Worm (Caenorhabditis elegans): ENCODE measurements around the gene clec-214.

The clec-214 gene

DNA sequence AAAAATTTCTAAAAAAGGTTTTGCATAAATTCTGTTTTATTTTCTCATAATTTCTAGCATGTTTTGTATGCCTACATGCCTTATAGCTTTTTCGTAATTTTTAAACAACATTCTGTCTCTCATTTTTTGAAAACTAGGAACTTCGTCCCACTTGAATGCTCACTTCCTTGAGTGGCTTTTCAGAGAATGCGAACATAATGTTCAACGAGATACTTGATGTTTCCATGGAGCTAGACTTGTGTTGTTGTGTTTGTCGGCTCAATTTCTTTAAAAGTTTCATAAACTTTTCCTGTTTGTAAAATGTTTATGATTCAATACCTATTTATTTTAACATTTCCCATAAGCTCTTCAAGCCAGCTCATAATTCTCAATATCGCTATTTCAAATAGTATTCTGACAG lies 5.3 kb upstream of the clec-214 start, which contains the start of gene clec-213:
Gene clec-213, plus strand, starts transcription at position 301 of the 400 bp plus-strand sequence.
- no peak for TF ChIP-seq R02D3.7 (tag; optimal IDR thresholded peaks at IDR 0.05)
- TF ChIP-seq elt-3 (tag; optimal IDR thresholded peaks at IDR 0.05) = no peak
- no peak for TF ChIP-seq aly-2 (tag; optimal IDR thresholded peaks at IDR 0.05)
- no peak for TF ChIP-seq skn-1 (tag; optimal IDR thresholded peaks at IDR 0.05)
- TF ChIP-seq ceh-28 (tag; optimal IDR thresholded peaks at IDR 0.05) = no peak
- TF ChIP-seq eor-1 (tag; optimal IDR thresholded peaks at IDR 0.05) = no peak
- no peak for TF ChIP-seq ztf-4 (tag; optimal IDR thresholded peaks at IDR 0.05)
- TF ChIP-seq nhr-28 (tag; optimal IDR thresholded peaks at IDR 0.05) = no peak
- no peak for TF ChIP-seq nhr-43 (tag; optimal IDR thresholded peaks at IDR 0.05; ENCODE audit: poor library complexity, severe bottlenecking)
- TF ChIP-seq ceh-9 (tag; optimal IDR thresholded peaks at IDR 0.05) = no peak
- TF ChIP-seq fos-1 (tag; optimal IDR thresholded peaks at IDR 0.05) = no peak
- no peak for TF ChIP-seq nhr-76 (tag; optimal IDR thresholded peaks at IDR 0.05)
- no peak for TF ChIP-seq nfya-1 (tag; optimal IDR thresholded peaks at IDR 0.05; ENCODE audit: insufficient read depth)
- no peak for TF ChIP-seq pha-4 (tag; optimal IDR thresholded peaks at IDR 0.05)
- no peak for TF ChIP-seq lin-15B (tag; optimal IDR thresholded peaks at IDR 0.05)
- no peak for TF ChIP-seq mml-1 (tag; optimal IDR thresholded peaks at IDR 0.05)
- TF ChIP-seq pqm-1 (tag; optimal IDR thresholded peaks at IDR 0.05) = no peak
- no peak for TF ChIP-seq egl-5 (tag; optimal IDR thresholded peaks at IDR 0.05)
- no peak for TF ChIP-seq hmg-11 (tag; optimal IDR thresholded peaks at IDR 0.05)

DNA sequence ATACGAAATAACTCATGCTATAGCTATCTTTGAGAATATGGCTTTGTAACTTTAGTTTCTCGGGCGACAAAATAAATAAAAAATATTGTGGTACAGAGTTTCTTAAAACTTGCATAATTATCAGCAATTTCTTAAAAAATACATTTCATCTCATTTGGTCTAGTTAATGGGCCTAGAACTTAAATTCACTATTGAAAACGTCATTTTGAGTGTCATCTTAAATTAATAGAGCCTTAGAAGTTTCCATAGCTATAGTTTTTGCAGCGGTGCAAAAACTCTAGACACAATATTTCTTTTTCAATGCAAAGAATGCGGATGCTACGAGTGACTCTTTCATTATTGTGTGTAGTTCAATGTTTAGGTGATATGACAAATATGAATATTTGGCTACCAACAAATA lies 1.9 kb downstream of the clec-214 start, which contains the start of gene clec-215:
Gene clec-215, plus strand, starts transcription at position 301 of the 400 bp plus-strand sequence.
- TF ChIP-seq nhr-23 (tag; optimal IDR thresholded peaks at IDR 0.05) (no peak), mml-1 (tag; optimal IDR thresholded peaks at IDR 0.05) (no peak)

DNA sequence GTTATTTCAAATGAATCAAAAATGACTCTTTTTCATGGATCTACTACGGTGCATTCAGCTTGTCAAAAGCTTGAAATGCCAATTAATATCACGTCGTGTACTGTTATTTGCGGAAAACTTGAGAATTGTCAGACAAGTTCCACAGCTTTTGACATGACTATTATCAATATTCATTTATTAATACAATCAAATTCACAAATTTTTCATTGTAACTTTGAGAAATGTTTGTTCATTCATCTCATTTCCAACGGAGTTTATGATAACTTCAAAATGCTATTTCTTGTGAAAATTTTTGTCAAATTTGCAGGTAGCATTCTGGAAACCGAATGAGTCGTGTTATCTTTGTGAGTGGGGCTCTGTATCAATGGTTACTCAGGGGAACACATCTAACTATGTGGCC lies 7.9 kb downstream of the clec-214 start, which contains the start of gene C50E3.15:
Gene C50E3.15, plus strand, starts transcription at position 301 of the 400 bp plus-strand sequence.
- no peak for TF ChIP-seq elt-2 (tag; optimal IDR thresholded peaks at IDR 0.05)
- no peak for TF ChIP-seq aly-2 (tag; optimal IDR thresholded peaks at IDR 0.05)
- TF ChIP-seq ceh-16 (tag; optimal IDR thresholded peaks at IDR 0.05) = no peak
- TF ChIP-seq elt-1 (tag; optimal IDR thresholded peaks at IDR 0.05) = no peak
- TF ChIP-seq ZK546.5 (tag; optimal IDR thresholded peaks at IDR 0.05) = no peak
- TF ChIP-seq nhr-67 (tag; optimal IDR thresholded peaks at IDR 0.05) = no peak
- TF ChIP-seq nhr-28 (tag; optimal IDR thresholded peaks at IDR 0.05) = no peak
- no peak for TF ChIP-seq nhr-76 (tag; optimal IDR thresholded peaks at IDR 0.05)
- TF ChIP-seq nhr-25 (tag; optimal IDR thresholded peaks at IDR 0.05) = no peak
- no peak for TF ChIP-seq lsy-12 (tag; optimal IDR thresholded peaks at IDR 0.05)
- no peak for TF ChIP-seq R02D3.7 (tag; optimal IDR thresholded peaks at IDR 0.05)
- no peak for TF ChIP-seq pqm-1 (tag; optimal IDR thresholded peaks at IDR 0.05)
- TF ChIP-seq unc-39 (tag; optimal IDR thresholded peaks at IDR 0.05) = no peak
- no peak for TF ChIP-seq lin-15B (tag; optimal IDR thresholded peaks at IDR 0.05)
- TF ChIP-seq hmg-11 (tag; optimal IDR thresholded peaks at IDR 0.05) = no peak

ce11 chrV:7622011-7622465 lies 11.9 kb downstream of the clec-214 start, which contains the start of gene C50E3.12:
Gene C50E3.12 (minus strand): TSS chrV:7622061.
- TF ChIP-seq nhr-76 (tag; optimal IDR thresholded peaks at IDR 0.05) (no peak), unc-62 (GFP tag; optimal IDR thresholded peaks at IDR 0.05) (no peak), ZK546.5 (tag; optimal IDR thresholded peaks at IDR 0.05) (no peak), fkh-10 (GFP tag; optimal IDR thresholded peaks at IDR 0.05) (no peak), unc-39 (tag; optimal IDR thresholded peaks at IDR 0.05) (no peak), egl-27 (tag; optimal IDR thresholded peaks at IDR 0.05) (no peak), zag-1 (tag; optimal IDR thresholded peaks at IDR 0.05) (no peak), nhr-237 (tag; optimal IDR thresholded peaks at IDR 0.05) (no peak)

DNA sequence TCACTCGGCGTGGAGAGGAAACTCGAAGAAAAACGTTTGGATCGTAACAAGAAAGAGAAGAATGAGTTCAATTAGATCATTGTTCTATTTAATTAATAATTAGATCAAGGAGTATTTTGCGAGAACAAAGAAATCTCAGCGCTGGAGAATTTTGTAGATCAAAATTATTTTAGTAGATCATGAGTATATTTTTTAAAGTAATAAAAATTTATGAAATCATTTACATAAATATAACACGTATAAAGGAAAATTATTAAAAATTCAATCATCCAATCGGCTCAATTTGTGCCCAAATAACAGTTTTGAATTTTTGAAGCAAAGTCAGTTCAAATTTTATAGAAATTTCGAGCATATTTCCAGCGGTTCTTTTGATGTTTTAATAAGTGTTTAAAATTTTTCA lies 14.0 kb downstream of the clec-214 start, which contains the start of gene C50E3.13:
Gene C50E3.13, minus strand, starts transcription at position 101 of the 400 bp plus-strand sequence.
- no peak for TF ChIP-seq skn-1 (tag; optimal IDR thresholded peaks at IDR 0.05)
- TF ChIP-seq unc-39 (tag; optimal IDR thresholded peaks at IDR 0.05) = no peak
- TF ChIP-seq egl-27 (tag; optimal IDR thresholded peaks at IDR 0.05) = no peak
- no peak for TF ChIP-seq ztf-11 (tag; optimal IDR thresholded peaks at IDR 0.05)
- no peak for TF ChIP-seq mml-1 (tag; optimal IDR thresholded peaks at IDR 0.05)
- no peak for TF ChIP-seq unc-62 (GFP tag; optimal IDR thresholded peaks at IDR 0.05)
- TF ChIP-seq daf-12 (tag; optimal IDR thresholded peaks at IDR 0.05) = no peak
- TF ChIP-seq mdl-1 (tag; optimal IDR thresholded peaks at IDR 0.05) = no peak
- no peak for TF ChIP-seq nhr-76 (tag; optimal IDR thresholded peaks at IDR 0.05)
- no peak for TF ChIP-seq tbx-2 (tag; optimal IDR thresholded peaks at IDR 0.05)
- TF ChIP-seq pqm-1 (tag; optimal IDR thresholded peaks at IDR 0.05) = no peak

Data from whole organism, L3 larva.